Worm (Caenorhabditis elegans) whole organism, mixed stage, embryonic: ENCODE data around the gene cct-8.

Experiments used
- bed-3 ChIP-seq: fragments of 200-800 bp; sonication (Bioruptor generic); optimal IDR thresholded peaks from 3 replicates; lab custom pipeline; 2018; ENCODE audit warnings: mild to moderate bottlenecking, missing genetic modification characterization, moderate library complexity, missing compliant biosample characterization
- blmp-1 ChIP-seq: fragments of 150-350 bp; optimal IDR thresholded peaks from 2 replicates; lab custom pipeline; 2014; ENCODE audit warnings: missing biosample characterization, missing genetic modification characterization
- ceh-39 ChIP-seq: fragments of 150-350 bp; optimal IDR thresholded peaks from 2 replicates; lab custom pipeline; 2014; ENCODE audit warnings: missing biosample characterization, missing genetic modification characterization
- ceh-43 ChIP-seq: fragments of 200-800 bp; sonication (Bioruptor generic); optimal IDR thresholded peaks from 2 replicates; lab custom pipeline; 2018; ENCODE audit warnings: mild to moderate bottlenecking, missing genetic modification characterization, moderate library complexity, missing compliant biosample characterization
- cnd-1 ChIP-seq: fragments of 200-800 bp; sonication (Bioruptor generic); optimal IDR thresholded peaks from 2 replicates; lab custom pipeline; 2018; ENCODE audit warnings: mild to moderate bottlenecking, missing genetic modification characterization, missing compliant biosample characterization
- elt-1 ChIP-seq: sonication (generic microtip); optimal IDR thresholded peaks from 2 replicates; lab custom pipeline; 2017; ENCODE audit warnings: missing genetic modification characterization, mild to moderate bottlenecking, missing compliant biosample characterization, antibody characterized with exemption, moderate library complexity, borderline replicate concordance; ENCODE audit not compliant: insufficient read depth
- elt-3 ChIP-seq: fragments of 150-350 bp; optimal IDR thresholded peaks from 2 replicates; lab custom pipeline; 2014; ENCODE audit warnings: missing biosample characterization, missing genetic modification characterization
- ham-2 ChIP-seq: fragments of 200-800 bp; sonication (Bioruptor generic); optimal IDR thresholded peaks from 2 replicates; lab custom pipeline; 2018; ENCODE audit warnings: mild to moderate bottlenecking, missing genetic modification characterization, missing compliant biosample characterization
- lin-13 ChIP-seq: fragments of 150-350 bp; optimal IDR thresholded peaks from 2 replicates; lab custom pipeline; 2014; ENCODE audit warnings: missing biosample characterization, missing genetic modification characterization
- mep-1 ChIP-seq: fragments of 150-350 bp; optimal IDR thresholded peaks from 2 replicates; lab custom pipeline; 2017; ENCODE audit warnings: missing biosample characterization, missing genetic modification reagents, missing genetic modification characterization, inconsistent platforms
- nhr-237 ChIP-seq: fragments of 150-350 bp; optimal IDR thresholded peaks from 2 replicates; lab custom pipeline; 2014; ENCODE audit warnings: missing biosample characterization, missing genetic modification characterization
- snpc-4 ChIP-seq: fragments of 150-350 bp; optimal IDR thresholded peaks from 2 replicates; lab custom pipeline; 2014; ENCODE audit warnings: missing biosample characterization, missing genetic modification characterization
- unc-39 ChIP-seq: fragments of 150-350 bp; optimal IDR thresholded peaks from 2 replicates; lab custom pipeline; 2014; ENCODE audit warnings: missing biosample characterization, missing genetic modification characterization
- unc-62 ChIP-seq: fragments of 150-350 bp; optimal IDR thresholded peaks from 2 replicates; lab custom pipeline; 2014; ENCODE audit warnings: missing biosample characterization, missing genetic modification reagents, missing genetic modification characterization

- TF ChIP-seq mep-1 (tag; lab: Kevin White, UChicago) (no peak), elt-1 (tag; lab: Kevin White, UChicago) (no peak), nhr-237 (no peak), elt-3 (tag; lab: Kevin White, UChicago) (no peak), lin-13 (tag; lab: Kevin White, UChicago) (no peak), ceh-39 (tag; lab: Kevin White, UChicago) (no peak), snpc-4 (tag; lab: Kevin White, UChicago) (no peak), unc-39 (tag; lab: Kevin White, UChicago) (no peak), bed-3 (GFP tag; lab: Kevin White, UChicago) (no peak), blmp-1 (no peak), unc-62 (GFP tag; lab: Kevin White, UChicago) (no peak), ceh-43 (GFP tag; lab: Kevin White, UChicago) (no peak), cnd-1 (no peak), ham-2 (no peak)
These were observed 31.0 kb upstream of the cct-8 start, which contains the start of gene perm-4 for ce11 chrIV:1124741-1125140.
